Fruit fly (Drosophila melanogaster) Kc167 (cell line): ENCODE data around the gene Cpr62Bb.

Experiments
- Myc ChIP-seq: fragments of >200 bp; optimal IDR thresholded peaks from 2 replicates; lab custom pipeline; 2017; ENCODE audit warnings: missing external identifiers
- Sin3A ChIP-seq: fragments of >200 bp; optimal IDR thresholded peaks from 2 replicates; lab custom pipeline; 2018; ENCODE audit warnings: missing external identifiers
- h ChIP-seq: fragments of >200 bp; optimal IDR thresholded peaks from 3 replicates; lab custom pipeline; 2018; ENCODE audit warnings: missing external identifiers
- insv ChIP-seq: fragments of >200 bp; optimal IDR thresholded peaks from 3 replicates; lab custom pipeline; 2018; ENCODE audit warnings: missing external identifiers
- psq ChIP-seq: fragments of >200 bp; optimal IDR thresholded peaks from 2 replicates; lab custom pipeline; 2017; ENCODE audit warnings: missing external identifiers
- ttk ChIP-seq: sonication (Bioruptor generic); optimal IDR thresholded peaks from 2 replicates; lab custom pipeline; 2017; ENCODE audit warnings: missing external identifiers

Gene Cpr62Bb

dm6 chr3L:1822365-1822764 lies 12.6 kb downstream of the Cpr62Bb start:
- no peak for TF ChIP-seq psq (lab: Kevin White, UChicago)
- no peak for TF ChIP-seq Sin3A (lab: Kevin White, UChicago)
- TF ChIP-seq Myc: no peak
- TF ChIP-seq insv (lab: Kevin White, UChicago): no peak
- TF ChIP-seq ttk (lab: Kevin White, UChicago): no peak
- TF ChIP-seq h (lab: Kevin White, UChicago): no peak

dm6 chr3L:1821140-1821539 lies 13.8 kb downstream of the Cpr62Bb start:
- TF ChIP-seq insv (lab: Kevin White, UChicago) (no peak), ttk (lab: Kevin White, UChicago) (no peak), psq (lab: Kevin White, UChicago) (no peak), Myc (no peak), Sin3A (lab: Kevin White, UChicago) (no peak), h (lab: Kevin White, UChicago) (no peak)

dm6 chr3L:1818834-1819233 lies 16.1 kb downstream of the Cpr62Bb start:
- TF ChIP-seq h (lab: Kevin White, UChicago) (no peak), psq (lab: Kevin White, UChicago) (no peak), insv (lab: Kevin White, UChicago) (no peak), ttk (lab: Kevin White, UChicago) (no peak), Sin3A (lab: Kevin White, UChicago) (no peak), Myc (no peak)

DNA sequence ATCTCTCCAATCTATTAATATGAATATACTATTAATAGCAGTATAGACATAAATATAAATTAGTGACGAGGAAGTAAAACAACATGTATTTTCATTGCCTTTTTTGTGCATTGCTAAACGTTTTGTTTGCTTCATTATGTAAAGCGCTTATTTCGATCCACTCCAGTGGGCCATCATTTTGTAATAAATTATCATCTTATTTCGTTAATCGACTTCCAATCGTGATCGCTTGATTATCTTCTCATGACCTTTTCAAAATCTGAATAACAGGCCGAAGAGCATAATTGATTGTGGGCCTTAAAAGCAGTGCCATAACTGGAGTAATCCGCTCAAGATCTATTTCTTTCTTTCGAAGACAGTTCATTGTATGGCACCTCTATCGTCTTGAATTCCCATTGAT lies 17.6 kb downstream of the Cpr62Bb start:
- TF ChIP-seq Sin3A (lab: Kevin White, UChicago): no peak

DNA sequence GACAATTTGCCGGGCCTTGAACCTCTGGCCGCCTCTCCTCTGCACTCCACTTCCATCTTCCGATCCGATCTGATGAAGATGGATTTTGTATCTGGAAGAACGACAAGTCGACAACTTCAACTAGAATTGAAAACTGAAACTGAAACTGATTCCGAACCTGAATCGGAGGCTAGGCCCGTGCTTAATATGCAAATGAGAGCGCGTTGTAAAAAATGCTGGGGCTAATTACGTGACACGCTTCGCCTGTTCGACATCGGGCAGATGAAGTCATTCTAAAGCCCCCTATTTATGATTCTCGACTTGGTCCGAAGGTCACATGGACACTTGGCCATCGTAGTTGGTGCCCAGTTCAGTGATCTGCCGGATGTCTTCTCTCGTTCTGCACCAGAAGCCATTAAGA lies 18.4 kb downstream of the Cpr62Bb start:
- TF ChIP-seq Sin3A (lab: Kevin White, UChicago): no peak
- no peak for TF ChIP-seq psq (lab: Kevin White, UChicago)
- no peak for TF ChIP-seq ttk (lab: Kevin White, UChicago)
- TF ChIP-seq Myc: no peak
- no peak for TF ChIP-seq h (lab: Kevin White, UChicago)
- no peak for TF ChIP-seq insv (lab: Kevin White, UChicago)

- TF ChIP-seq Myc (no peak), insv (lab: Kevin White, UChicago) (no peak), h (lab: Kevin White, UChicago) (no peak), psq (lab: Kevin White, UChicago) (no peak), Sin3A (lab: Kevin White, UChicago) (no peak)
Measured at dm6 chr3L:1810288-1810687, 24.7 kb downstream of the Cpr62Bb start, which contains the start of gene GV1. GV1 (plus strand) TSS chr3L:1810588.

- TF ChIP-seq ttk (lab: Kevin White, UChicago) (no peak), insv (lab: Kevin White, UChicago) (no peak), psq (lab: Kevin White, UChicago) (no peak), Sin3A (lab: Kevin White, UChicago) (no peak), h (lab: Kevin White, UChicago) (no peak)
Measured at dm6 chr3L:1808631-1809030, 26.3 kb downstream of the Cpr62Bb start.

DNA sequence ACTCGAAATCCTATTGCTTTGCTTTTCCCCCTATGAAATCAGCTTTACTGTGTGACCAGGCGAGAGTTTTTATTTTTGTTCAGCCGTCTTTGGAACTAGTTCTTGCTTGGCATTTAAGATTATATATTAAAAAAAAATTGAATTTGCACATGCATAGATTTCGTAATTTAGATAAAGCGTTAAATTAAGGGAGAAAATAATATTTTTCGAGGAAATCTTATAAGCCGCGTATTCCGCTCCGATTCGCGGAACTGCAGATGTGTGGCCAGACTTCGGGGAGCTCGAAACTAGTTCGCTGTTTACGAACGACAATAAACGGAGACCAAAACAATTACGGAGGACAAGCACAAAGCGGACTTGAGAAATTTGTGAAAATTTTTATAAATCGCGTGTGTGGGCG lies 32.2 kb downstream of the Cpr62Bb start, which contains the start of the genes JTBR and CG42676:
Gene JTBR (minus strand): TSS at position 55 of the 400 bp plus-strand sequence.
Gene CG42676 (plus strand): TSS at position 306 of the 400 bp plus-strand sequence.
- TF ChIP-seq ttk (lab: Kevin White, UChicago) (no peak), Sin3A (lab: Kevin White, UChicago) (no peak), h (lab: Kevin White, UChicago) (no peak), psq (lab: Kevin White, UChicago) (peak; percentile 58), insv (lab: Kevin White, UChicago) (no peak)

- TF ChIP-seq Myc (no peak), Sin3A (lab: Kevin White, UChicago) (no peak), h (lab: Kevin White, UChicago) (no peak)
Measured at dm6 chr3L:1798649-1799048, 36.3 kb downstream of the Cpr62Bb start, which contains the start of gene Patj. Patj (plus strand) TSS chr3L:1798803.

DNA sequence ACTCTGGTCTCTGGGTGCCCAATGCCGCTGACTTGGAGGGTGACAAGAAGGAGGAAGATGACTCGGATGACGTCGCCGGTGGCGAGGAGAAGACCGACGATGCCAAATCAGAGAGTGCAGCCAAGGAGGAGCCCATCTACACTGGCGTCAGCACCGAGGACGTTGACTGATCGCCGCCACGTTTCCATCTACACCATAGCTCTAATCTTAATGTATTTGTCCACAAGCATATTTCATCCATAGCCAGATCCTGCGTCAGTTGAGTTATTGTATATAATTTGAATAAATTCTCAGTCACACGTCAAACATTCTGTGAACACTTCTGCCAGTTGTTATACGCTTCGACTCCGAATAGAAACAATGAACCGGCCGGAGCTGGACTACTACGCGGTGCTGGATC lies 38.0 kb downstream of the Cpr62Bb start, which contains the start of gene CG12020:
Gene CG12020 (plus strand): TSS at position 301 of the 400 bp plus-strand sequence.
- TF ChIP-seq ttk (lab: Kevin White, UChicago): no peak
- no peak for TF ChIP-seq h (lab: Kevin White, UChicago)
- TF ChIP-seq Sin3A (lab: Kevin White, UChicago): no peak
- no peak for TF ChIP-seq psq (lab: Kevin White, UChicago)
- TF ChIP-seq insv (lab: Kevin White, UChicago): no peak
- no peak for TF ChIP-seq Myc

DNA sequence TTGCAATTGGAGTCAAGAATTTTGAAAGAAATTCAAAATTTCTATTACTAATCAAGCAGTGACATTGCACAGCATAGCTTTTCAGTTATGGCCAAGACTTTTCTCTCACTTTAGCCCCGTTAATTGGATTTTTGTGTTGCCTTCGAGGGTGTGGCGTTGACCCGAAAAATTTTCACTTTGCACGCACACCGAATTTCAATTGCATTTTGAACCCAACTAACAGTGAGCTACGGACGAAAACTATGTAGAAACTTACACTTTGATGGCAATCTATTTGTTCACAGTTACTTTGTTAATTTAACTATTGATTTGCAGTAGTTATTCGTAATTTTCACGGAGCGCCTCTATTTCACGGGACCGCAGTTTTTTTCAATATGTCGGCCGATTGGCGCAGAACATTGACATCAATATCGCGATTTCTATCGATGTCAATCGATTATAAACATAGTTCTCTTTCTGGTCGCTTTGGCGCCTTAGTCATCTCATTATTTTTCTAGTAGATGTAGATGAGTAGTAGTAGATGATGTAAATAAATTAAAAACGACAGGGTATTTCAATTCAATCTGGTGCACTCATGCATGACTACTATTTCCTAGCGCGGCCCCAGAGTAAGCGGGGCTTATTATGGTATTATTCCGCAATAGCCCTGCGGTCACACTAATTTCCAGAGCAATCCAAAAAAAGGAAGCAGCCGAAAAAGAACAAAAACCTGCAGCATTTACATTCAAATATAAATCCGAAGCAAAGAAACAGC lies 39.8 kb downstream of the Cpr62Bb start, which contains the start of the genes alpha-Spec, dlt and Cdc37:
Gene alpha-Spec (minus strand): TSS at position 386 of the 754 bp plus-strand sequence.
Gene dlt (minus strand): TSS at position 386 of the 754 bp plus-strand sequence.
Gene Cdc37 (plus strand): TSS at position 450 of the 754 bp plus-strand sequence.
- no peak for TF ChIP-seq ttk (lab: Kevin White, UChicago)
- TF ChIP-seq psq (lab: Kevin White, UChicago): no peak
- no peak for TF ChIP-seq insv (lab: Kevin White, UChicago)
- no peak for TF ChIP-seq Myc
- no peak for TF ChIP-seq h (lab: Kevin White, UChicago)
- TF ChIP-seq Sin3A (lab: Kevin White, UChicago): no peak
